Worm (Caenorhabditis elegans) whole organism, L3 larva: Measurements from ENCODE around the gene T10H9.1.
A peak's percentile ranks its signal among the peaks of the same experiment; 100 is the strongest.

Experiments used
- R02D3.7 ChIP-seq: fragments of 150-350 bp; optimal IDR thresholded peaks from 2 replicates; lab custom pipeline; 2014; ENCODE audit warnings: missing biosample characterization, missing genetic modification characterization
- ZK546.5 ChIP-seq: sonication (generic microtip); optimal IDR thresholded peaks from 2 replicates; lab custom pipeline; 2017; ENCODE audit warnings: missing biosample characterization, missing genetic modification characterization
- aly-2 ChIP-seq: fragments of 150-350 bp; optimal IDR thresholded peaks from 2 replicates; lab custom pipeline; 2014; ENCODE audit warnings: missing biosample characterization, missing genetic modification characterization
- ama-1 ChIP-seq: fragments of 150-350 bp; optimal IDR thresholded peaks from 2 replicates; lab custom pipeline; 2018
- ceh-16 ChIP-seq: sonication (generic microtip); optimal IDR thresholded peaks from 2 replicates; lab custom pipeline; 2017; ENCODE audit warnings: missing biosample characterization, missing genetic modification characterization
- ceh-28 ChIP-seq: fragments of 150-350 bp; optimal IDR thresholded peaks from 2 replicates; lab custom pipeline; 2014; ENCODE audit warnings: missing biosample characterization, missing genetic modification reagents, missing genetic modification characterization
- ceh-82 ChIP-seq: fragments of 150-350 bp; optimal IDR thresholded peaks from 2 replicates; lab custom pipeline; 2014; ENCODE audit warnings: missing biosample characterization, missing genetic modification characterization
- ceh-9 ChIP-seq: sonication (generic microtip); optimal IDR thresholded peaks from 2 replicates; lab custom pipeline; 2018; ENCODE audit warnings: missing biosample characterization, missing genetic modification characterization
- daf-12 ChIP-seq: fragments of 150-350 bp; optimal IDR thresholded peaks from 2 replicates; lab custom pipeline; 2014; ENCODE audit warnings: missing biosample characterization, missing genetic modification reagents, missing genetic modification characterization
- egl-27 ChIP-seq: sonication (generic microtip); optimal IDR thresholded peaks from 4 replicates; lab custom pipeline; 2017; ENCODE audit warnings: missing biosample characterization, missing genetic modification reagents, missing genetic modification characterization
- egl-5 ChIP-seq: fragments of 150-350 bp; optimal IDR thresholded peaks from 2 replicates; lab custom pipeline; 2017; ENCODE audit warnings: missing biosample characterization, missing genetic modification reagents, missing genetic modification characterization, inconsistent platforms
- elt-1 ChIP-seq: fragments of 150-350 bp; optimal IDR thresholded peaks from 2 replicates; lab custom pipeline; 2014; ENCODE audit warnings: missing biosample characterization, missing genetic modification characterization
- elt-2 ChIP-seq: sonication (generic microtip); optimal IDR thresholded peaks from 2 replicates; lab custom pipeline; 2016; ENCODE audit warnings: missing genetic modification reagents, mild to moderate bottlenecking, missing genetic modification characterization, missing compliant biosample characterization
- elt-3 ChIP-seq, 3 experiments: fragments of 150-350 bp in 1 of 3; sonication (generic microtip) in 2 of 3; optimal IDR thresholded peaks; 2 replicates in 2 of 3; 4 replicates in 1 of 3; lab custom pipeline; 2014 to 2017; ENCODE audit warnings: missing biosample characterization in 3 of 3, missing genetic modification characterization in 3 of 3
- eor-1 ChIP-seq, 2 experiments: fragments of 150-350 bp; optimal IDR thresholded peaks; 2 replicates each; lab custom pipeline; 2014 to 2018; ENCODE audit warnings: missing biosample characterization in 2 of 2, missing genetic modification characterization in 2 of 2
- fkh-10 ChIP-seq: sonication (generic microtip); optimal IDR thresholded peaks from 2 replicates; lab custom pipeline; 2017; ENCODE audit warnings: missing biosample characterization, missing genetic modification reagents, missing genetic modification characterization
- fkh-2 ChIP-seq: fragments of 150-350 bp; optimal IDR thresholded peaks from 2 replicates; lab custom pipeline; 2014; ENCODE audit warnings: missing biosample characterization, missing genetic modification reagents, missing genetic modification characterization
- fos-1 ChIP-seq: fragments of 150-350 bp; optimal IDR thresholded peaks from 2 replicates; lab custom pipeline; 2014; ENCODE audit warnings: missing biosample characterization, missing genetic modification characterization
- hmg-11 ChIP-seq: sonication (generic microtip); optimal IDR thresholded peaks from 2 replicates; lab custom pipeline; 2016; ENCODE audit warnings: missing genetic modification characterization, missing compliant biosample characterization
- jun-1 ChIP-seq: fragments of 150-350 bp; optimal IDR thresholded peaks from 2 replicates; lab custom pipeline; 2014; ENCODE audit warnings: missing biosample characterization, missing genetic modification reagents, missing genetic modification characterization
- lin-15B ChIP-seq: fragments of 150-350 bp; optimal IDR thresholded peaks from 2 replicates; lab custom pipeline; 2014; ENCODE audit warnings: missing biosample characterization, missing genetic modification characterization
- lin-39 ChIP-seq: fragments of 150-350 bp; optimal IDR thresholded peaks from 2 replicates; lab custom pipeline; 2018; ENCODE audit warnings: missing biosample characterization, missing genetic modification reagents, missing genetic modification characterization
- lsy-12 ChIP-seq: sonication (generic microtip); optimal IDR thresholded peaks from 2 replicates; lab custom pipeline; 2016; ENCODE audit warnings: mild to moderate bottlenecking, missing genetic modification characterization, missing compliant biosample characterization
- mdl-1 ChIP-seq: fragments of 150-350 bp; optimal IDR thresholded peaks from 2 replicates; lab custom pipeline; 2014; ENCODE audit warnings: missing biosample characterization, missing genetic modification characterization
- mml-1 ChIP-seq: fragments of 150-350 bp; sonication (generic microtip); optimal IDR thresholded peaks from 3 replicates; lab custom pipeline; 2014; ENCODE audit warnings: missing biosample characterization, missing genetic modification characterization
- nfya-1 ChIP-seq: sonication (generic microtip); optimal IDR thresholded peaks from 2 replicates; lab custom pipeline; 2017; ENCODE audit warnings: missing genetic modification characterization, mild to moderate bottlenecking, missing compliant biosample characterization, antibody characterized with exemption, moderate library complexity; ENCODE audit not compliant: insufficient read depth
- nhr-11 ChIP-seq: fragments of 150-350 bp; optimal IDR thresholded peaks from 2 replicates; lab custom pipeline; 2014; ENCODE audit warnings: missing biosample characterization, missing genetic modification characterization
- nhr-12 ChIP-seq: fragments of 150-350 bp; optimal IDR thresholded peaks from 2 replicates; lab custom pipeline; 2014; ENCODE audit warnings: missing biosample characterization, missing genetic modification characterization
- nhr-23 ChIP-seq: fragments of 150-350 bp; optimal IDR thresholded peaks from 2 replicates; lab custom pipeline; 2014; ENCODE audit warnings: missing biosample characterization, missing genetic modification reagents, missing genetic modification characterization
- nhr-237 ChIP-seq: fragments of 150-350 bp; optimal IDR thresholded peaks from 2 replicates; lab custom pipeline; 2014; ENCODE audit warnings: missing biosample characterization, missing genetic modification characterization
- nhr-25 ChIP-seq: sonication (generic microtip); optimal IDR thresholded peaks from 2 replicates; lab custom pipeline; 2017; ENCODE audit warnings: missing biosample characterization, missing genetic modification characterization
- nhr-28 ChIP-seq: fragments of 150-350 bp; optimal IDR thresholded peaks from 2 replicates; lab custom pipeline; 2014; ENCODE audit warnings: missing biosample characterization, missing genetic modification characterization
- nhr-43 ChIP-seq: sonication (generic microtip); optimal IDR thresholded peaks from 2 replicates; lab custom pipeline; 2016; ENCODE audit warnings: mild to moderate bottlenecking, missing genetic modification characterization, missing compliant biosample characterization; ENCODE audit not compliant: poor library complexity, severe bottlenecking
- nhr-67 ChIP-seq: fragments of 150-350 bp; optimal IDR thresholded peaks from 2 replicates; lab custom pipeline; 2014; ENCODE audit warnings: missing biosample characterization, missing genetic modification characterization
- nhr-76 ChIP-seq: fragments of 150-350 bp; sonication (generic microtip); optimal IDR thresholded peaks from 5 replicates; lab custom pipeline; 2014; ENCODE audit warnings: missing biosample characterization, missing genetic modification characterization
- nhr-77 ChIP-seq: fragments of 150-350 bp; optimal IDR thresholded peaks from 2 replicates; lab custom pipeline; 2014; ENCODE audit warnings: missing biosample characterization, missing genetic modification characterization
- pha-4 ChIP-seq: fragments of 150-350 bp; optimal IDR thresholded peaks from 2 replicates; lab custom pipeline; 2014; ENCODE audit warnings: missing biosample characterization, missing genetic modification reagents, missing genetic modification characterization
- pqm-1 ChIP-seq: fragments of 150-350 bp; optimal IDR thresholded peaks from 2 replicates; lab custom pipeline; 2017; ENCODE audit warnings: missing biosample characterization, missing genetic modification characterization, inconsistent platforms
- sea-2 ChIP-seq: fragments of 150-350 bp; sonication (generic microtip); optimal IDR thresholded peaks from 4 replicates; lab custom pipeline; 2014; ENCODE audit warnings: missing biosample characterization, missing genetic modification reagents, missing genetic modification characterization
- skn-1 ChIP-seq: fragments of 150-350 bp; optimal IDR thresholded peaks from 2 replicates; lab custom pipeline; 2014; ENCODE audit warnings: missing biosample characterization, missing genetic modification characterization
- snpc-4 ChIP-seq: fragments of 150-350 bp; optimal IDR thresholded peaks from 2 replicates; lab custom pipeline; 2014; ENCODE audit warnings: missing biosample characterization, missing genetic modification characterization
- tbx-2 ChIP-seq: sonication (generic microtip); optimal IDR thresholded peaks from 2 replicates; lab custom pipeline; 2016; ENCODE audit warnings: mild to moderate bottlenecking, missing genetic modification characterization, missing compliant biosample characterization
- unc-39 ChIP-seq: sonication (generic microtip); optimal IDR thresholded peaks from 4 replicates; lab custom pipeline; 2017; ENCODE audit warnings: missing biosample characterization, missing genetic modification characterization
- unc-62 ChIP-seq: fragments of 150-350 bp; sonication (generic microtip); optimal IDR thresholded peaks from 4 replicates; lab custom pipeline; 2014; ENCODE audit warnings: missing biosample characterization, missing genetic modification reagents, missing genetic modification characterization
- zag-1 ChIP-seq: fragments of 150-350 bp; optimal IDR thresholded peaks from 2 replicates; lab custom pipeline; 2014; ENCODE audit warnings: missing biosample characterization, missing genetic modification characterization
- ztf-11 ChIP-seq: fragments of 150-350 bp; optimal IDR thresholded peaks from 2 replicates; lab custom pipeline; 2014; ENCODE audit warnings: missing biosample characterization, missing genetic modification characterization
- ztf-4 ChIP-seq: fragments of 150-350 bp; optimal IDR thresholded peaks from 2 replicates; lab custom pipeline; 2014; ENCODE audit warnings: missing biosample characterization, missing genetic modification characterization

T10H9.1 gene

DNA sequence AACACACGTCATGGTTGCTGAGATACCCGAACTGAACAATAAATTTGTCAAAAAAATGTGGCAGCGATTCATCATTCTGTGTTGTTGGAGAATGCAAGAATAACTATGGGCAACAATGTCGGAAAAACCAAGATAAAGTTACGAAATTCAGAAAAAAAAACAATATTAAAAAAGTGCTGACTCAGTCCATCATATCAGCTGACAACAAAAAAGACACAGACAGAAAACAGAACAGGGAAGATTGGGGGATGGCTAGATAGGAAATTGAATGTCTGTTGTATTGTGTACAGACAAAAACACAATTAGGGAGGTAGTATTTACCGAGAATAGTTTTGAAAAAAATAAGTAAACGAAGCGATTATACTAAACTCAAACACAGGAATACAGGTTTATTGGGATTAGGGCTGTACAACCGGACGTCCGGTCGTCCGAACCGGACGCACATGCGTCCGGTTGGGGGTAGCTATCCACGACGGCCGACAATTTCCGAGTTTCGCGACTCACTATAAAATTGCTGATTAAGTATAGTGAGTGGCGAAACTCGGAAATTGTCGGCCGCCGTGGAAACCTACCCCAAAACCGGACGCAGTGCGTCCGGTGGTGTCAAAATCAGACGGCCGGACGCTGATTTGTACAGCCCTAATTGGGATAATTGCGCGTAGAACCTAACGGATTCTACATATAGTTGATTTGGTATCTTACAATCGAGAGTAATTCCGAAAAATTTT is 8.3 kb downstream of the T10H9.1 start:
- TF ChIP-seq zag-1 (tag; lab: Kevin White, UChicago): no peak
- peak; percentile 12 for TF ChIP-seq elt-2 (tag; lab: Kevin White, UChicago)
- peak; percentile 7 for TF ChIP-seq ceh-28
- peak; percentile 59 for TF ChIP-seq pha-4 (tag; lab: Kevin White, UChicago)
- no peak for TF ChIP-seq snpc-4 (tag; lab: Kevin White, UChicago)
- no peak for TF ChIP-seq eor-1 (tag; optimal IDR thresholded peaks at IDR 0.05; lab: Kevin White, UChicago)
- TF ChIP-seq R02D3.7 (tag; lab: Kevin White, UChicago): no peak
- TF ChIP-seq mml-1 (tag; lab: Kevin White, UChicago): no peak
- TF ChIP-seq hmg-11 (tag; lab: Kevin White, UChicago): no peak

DNA sequence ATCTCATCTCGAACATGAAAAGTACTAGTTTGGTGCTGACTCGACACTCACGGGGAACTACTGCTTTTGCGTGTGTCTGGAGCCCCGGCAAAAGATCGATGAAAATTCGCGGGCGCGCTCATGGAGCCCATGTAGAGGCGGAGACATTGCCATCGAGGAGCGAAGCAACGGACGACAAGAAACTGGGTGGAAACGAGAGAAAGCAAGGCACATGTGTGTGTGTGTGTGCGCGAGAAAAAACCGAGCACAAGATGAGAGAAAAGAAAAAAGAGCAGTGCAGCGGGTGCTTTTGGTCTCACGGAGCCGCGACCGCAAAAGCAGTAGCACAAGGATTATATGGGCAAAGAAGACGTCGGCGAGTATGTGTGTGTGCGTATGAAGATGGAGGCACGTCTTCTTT is 9.3 kb downstream of the T10H9.1 start:
- TF ChIP-seq nhr-28 (tag; lab: Kevin White, UChicago) (no peak), nhr-43 (tag; lab: Kevin White, UChicago) (no peak), elt-1 (tag; lab: Kevin White, UChicago) (no peak), unc-62 (GFP tag; lab: Kevin White, UChicago) (peak; percentile 9), nhr-23 (tag; lab: Kevin White, UChicago) (no peak), eor-1 (tag; optimal IDR thresholded peaks at IDR 0.05; lab: Kevin White, UChicago) (no peak), skn-1 (no peak), elt-2 (tag; lab: Kevin White, UChicago) (no peak), ceh-9 (tag; lab: Kevin White, UChicago) (no peak), lsy-12 (no peak), nhr-12 (tag; lab: Kevin White, UChicago) (no peak), nhr-237 (tag; lab: Kevin White, UChicago) (no peak), ztf-4 (no peak), lin-15B (peak; percentile 52), fkh-2 (no peak), snpc-4 (tag; lab: Kevin White, UChicago) (peak; percentile 81), lin-39 (peak; percentile 86), ztf-11 (tag; lab: Kevin White, UChicago) (no peak), nhr-25 (tag; lab: Kevin White, UChicago) (no peak), egl-5 (tag; lab: Kevin White, UChicago) (no peak), mdl-1 (tag; lab: Kevin White, UChicago) (no peak), zag-1 (tag; lab: Kevin White, UChicago) (no peak), ceh-82 (tag; lab: Kevin White, UChicago) (peak; percentile 85), R02D3.7 (tag; lab: Kevin White, UChicago) (no peak), mml-1 (tag; lab: Kevin White, UChicago) (no peak), fkh-10 (GFP tag; lab: Kevin White, UChicago) (no peak), nhr-11 (tag; lab: Kevin White, UChicago) (no peak), nhr-76 (tag; lab: Kevin White, UChicago) (no peak), egl-27 (no peak), aly-2 (no peak), nhr-67 (tag; lab: Kevin White, UChicago) (no peak), sea-2 (GFP tag; lab: Kevin White, UChicago) (no peak), ZK546.5 (tag; lab: Kevin White, UChicago) (no peak), pqm-1 (tag; lab: Kevin White, UChicago) (no peak), nfya-1 (tag; lab: Kevin White, UChicago) (peak; percentile 57), nhr-77 (tag; lab: Kevin White, UChicago) (no peak), ceh-16 (no peak), elt-3 (tag; optimal IDR thresholded peaks at IDR 0.05; lab: Kevin White, UChicago) (no peak), unc-39 (tag; lab: Kevin White, UChicago) (no peak), ama-1 (lab: Kevin White, UChicago) (no peak), jun-1 (tag; lab: Kevin White, UChicago) (no peak), daf-12 (tag; lab: Kevin White, UChicago) (no peak), hmg-11 (tag; lab: Kevin White, UChicago) (peak; percentile 83), tbx-2 (tag; lab: Kevin White, UChicago) (peak; percentile 5), fos-1 (no peak), ceh-28 (no peak), pha-4 (tag; lab: Kevin White, UChicago) (no peak)
